Worm (Caenorhabditis elegans) whole organism, L2 larva: ENCODE results near the gene dmsr-1.
"Not testable (repeated sequence)": the region's sequence is repeated elsewhere in the genome, so short reads cannot be mapped to it uniquely, and the experiment has no call there.

Source experiments
- C34F6.9 ChIP-seq: fragments of 150-350 bp; optimal IDR thresholded peaks from 2 replicates; lab custom pipeline; 2014; ENCODE audit warnings: missing biosample characterization, missing genetic modification characterization
- F13H6.1 ChIP-seq: sonication (generic microtip); optimal IDR thresholded peaks from 2 replicates; lab custom pipeline; 2016; ENCODE audit warnings: missing genetic modification characterization, missing compliant biosample characterization
- R02D3.7 ChIP-seq: fragments of 150-350 bp; optimal IDR thresholded peaks from 2 replicates; lab custom pipeline; 2014; ENCODE audit warnings: missing biosample characterization, missing genetic modification characterization
- alr-1 ChIP-seq: fragments of 150-350 bp; optimal IDR thresholded peaks from 2 replicates; lab custom pipeline; 2014; ENCODE audit warnings: missing biosample characterization, missing genetic modification characterization
- aly-2 ChIP-seq: fragments of 150-350 bp; optimal IDR thresholded peaks from 2 replicates; lab custom pipeline; 2014; ENCODE audit warnings: missing biosample characterization, missing genetic modification characterization
- ama-1 ChIP-seq: fragments of 150-350 bp; optimal IDR thresholded peaks from 2 replicates; lab custom pipeline; 2018; ENCODE audit warnings: inconsistent platforms
- blmp-1 ChIP-seq: sonication (generic microtip); optimal IDR thresholded peaks from 2 replicates; lab custom pipeline; 2017; ENCODE audit warnings: missing genetic modification characterization, mild to moderate bottlenecking, missing compliant biosample characterization, antibody characterized with exemption, moderate library complexity; ENCODE audit not compliant: insufficient read depth
- ceh-16 ChIP-seq: fragments of 150-350 bp; optimal IDR thresholded peaks from 2 replicates; lab custom pipeline; 2014; ENCODE audit warnings: missing biosample characterization, missing genetic modification characterization
- ceh-82 ChIP-seq: fragments of 150-350 bp; optimal IDR thresholded peaks from 2 replicates; lab custom pipeline; 2014; ENCODE audit warnings: missing biosample characterization, missing genetic modification characterization
- dmd-4 ChIP-seq: sonication (generic microtip); optimal IDR thresholded peaks from 2 replicates; lab custom pipeline; 2017; ENCODE audit warnings: missing biosample characterization, missing genetic modification characterization
- egl-27 ChIP-seq: sonication (generic microtip); optimal IDR thresholded peaks from 3 replicates; lab custom pipeline; 2017; ENCODE audit warnings: missing biosample characterization, missing genetic modification reagents, missing genetic modification characterization
- elt-1 ChIP-seq: fragments of 150-350 bp; optimal IDR thresholded peaks from 2 replicates; lab custom pipeline; 2014; ENCODE audit warnings: missing biosample characterization, missing genetic modification characterization
- fos-1 ChIP-seq: fragments of 150-350 bp; optimal IDR thresholded peaks from 2 replicates; lab custom pipeline; 2014; ENCODE audit warnings: missing biosample characterization, missing genetic modification characterization
- gmeb-1 ChIP-seq: fragments of 150-350 bp; optimal IDR thresholded peaks from 2 replicates; lab custom pipeline; 2014; ENCODE audit warnings: missing biosample characterization, missing genetic modification characterization
- lin-13 ChIP-seq: fragments of 150-350 bp; optimal IDR thresholded peaks from 2 replicates; lab custom pipeline; 2014; ENCODE audit warnings: missing biosample characterization, missing genetic modification reagents, missing genetic modification characterization
- lin-39 ChIP-seq: fragments of 150-350 bp; optimal IDR thresholded peaks from 2 replicates; lab custom pipeline; 2014; ENCODE audit warnings: missing biosample characterization, missing genetic modification reagents, missing genetic modification characterization
- mbf-1 ChIP-seq: sonication (generic microtip); optimal IDR thresholded peaks from 2 replicates; lab custom pipeline; 2017; ENCODE audit warnings: missing biosample characterization, missing genetic modification characterization
- mdl-1 ChIP-seq, 2 experiments: fragments of 150-350 bp in 1 of 2; sonication (generic microtip) in 1 of 2; optimal IDR thresholded peaks; 2 replicates each; lab custom pipeline; 2017; ENCODE audit warnings: missing biosample characterization in 2 of 2, missing genetic modification characterization in 2 of 2
- nhr-237 ChIP-seq: fragments of 150-350 bp; optimal IDR thresholded peaks from 2 replicates; lab custom pipeline; 2014; ENCODE audit warnings: missing biosample characterization, missing genetic modification characterization
- nhr-6 ChIP-seq: fragments of 150-350 bp; optimal IDR thresholded peaks from 2 replicates; lab custom pipeline; 2014; ENCODE audit warnings: missing biosample characterization, missing genetic modification characterization
- skn-1 ChIP-seq: sonication (generic microtip); optimal IDR thresholded peaks from 2 replicates; lab custom pipeline; 2017; ENCODE audit warnings: missing biosample characterization, missing genetic modification characterization
- sma-3 ChIP-seq: sonication (generic microtip); optimal IDR thresholded peaks from 2 replicates; lab custom pipeline; 2016; ENCODE audit warnings: missing genetic modification reagents, missing genetic modification characterization, missing compliant biosample characterization
- sma-9 ChIP-seq, 2 experiments: fragments of 150-350 bp in 1 of 2; sonication (generic microtip) in 1 of 2; optimal IDR thresholded peaks; 2 replicates each; lab custom pipeline; 2014 to 2016; ENCODE audit warnings: missing genetic modification characterization in 2 of 2, mild to moderate bottlenecking in 1 of 2, missing biosample characterization in 1 of 2, missing compliant biosample characterization in 1 of 2, missing genetic modification reagents in 1 of 2, moderate library complexity in 1 of 2
- unc-55 ChIP-seq: fragments of 150-350 bp; sonication (generic microtip); optimal IDR thresholded peaks from 3 replicates; lab custom pipeline; 2014; ENCODE audit warnings: missing biosample characterization, missing genetic modification reagents, missing genetic modification characterization
- unc-62 ChIP-seq: fragments of 150-350 bp; optimal IDR thresholded peaks from 2 replicates; lab custom pipeline; 2014; ENCODE audit warnings: missing biosample characterization, missing genetic modification reagents, missing genetic modification characterization
- zag-1 ChIP-seq: fragments of 150-350 bp; optimal IDR thresholded peaks from 2 replicates; lab custom pipeline; 2014; ENCODE audit warnings: missing biosample characterization, missing genetic modification characterization
- ztf-4 ChIP-seq: fragments of 150-350 bp; optimal IDR thresholded peaks from 2 replicates; lab custom pipeline; 2014; ENCODE audit warnings: missing biosample characterization, missing genetic modification characterization

dmsr-1 gene

ce11 chrV:11472209-11472608 is 33.6 kb downstream of the dmsr-1 start, which contains the start of the genes nas-20 and nas-21:
TSS of gene nas-20 (minus strand) at chrV:11472309.
TSS of gene nas-21 (plus strand) at chrV:11472564.
- no peak for TF ChIP-seq lin-13 (GFP tag; lab: Kevin White, UChicago)
- no peak for TF ChIP-seq mbf-1 (tag; lab: Kevin White, UChicago)
- no peak for TF ChIP-seq ceh-16 (tag; lab: Kevin White, UChicago)
- no peak for TF ChIP-seq ceh-82 (tag; lab: Kevin White, UChicago)
- no peak for TF ChIP-seq F13H6.1 (tag; lab: Kevin White, UChicago)
- TF ChIP-seq dmd-4, result no peak
- no peak for TF ChIP-seq zag-1 (tag; lab: Kevin White, UChicago)
- TF ChIP-seq fos-1, result no peak
- no peak for TF ChIP-seq gmeb-1
- no peak for TF ChIP-seq unc-62 (GFP tag; lab: Kevin White, UChicago)

ce11 chrV:11474399-11474798 is 35.8 kb downstream of the dmsr-1 start, which contains the start of gene nas-22:
TSS of gene nas-22 (plus strand) at chrV:11474699.
- TF ChIP-seq elt-1 (tag; lab: Kevin White, UChicago) (no peak), mdl-1 (tag; optimal IDR thresholded peaks at IDR 0.05; lab: Kevin White, UChicago) (no peak), sma-3 (GFP tag; lab: Kevin White, UChicago) (no peak), unc-62 (GFP tag; lab: Kevin White, UChicago) (no peak), gmeb-1 (no peak), egl-27 (tag; lab: Kevin White, UChicago) (no peak), fos-1 (no peak), sma-9 (GFP tag; optimal IDR thresholded peaks at IDR 0.05; lab: Kevin White, UChicago) (no peak), sma-9 (tag; optimal IDR thresholded peaks at IDR 0.05; lab: Kevin White, UChicago) (no peak), aly-2 (tag; lab: Kevin White, UChicago) (no peak), alr-1 (tag; lab: Kevin White, UChicago) (no peak)

DNA sequence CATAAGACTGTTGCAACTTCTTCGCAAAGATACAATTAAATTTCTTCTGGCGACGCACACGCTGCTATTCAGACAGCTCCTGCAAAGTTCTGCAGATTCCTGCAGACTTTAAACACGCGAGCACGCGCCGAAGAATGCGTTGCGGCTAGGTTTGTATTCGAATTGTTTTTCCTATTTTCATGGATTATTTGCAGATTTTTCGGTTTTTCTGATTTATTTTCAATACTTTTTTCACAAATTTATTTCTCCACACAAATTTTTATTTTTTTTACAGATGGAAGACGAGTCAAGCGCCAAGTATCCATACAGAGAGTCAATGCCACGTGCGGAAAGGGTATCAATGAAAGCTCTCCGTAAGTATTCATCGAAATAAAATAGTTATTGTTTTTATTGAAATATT is 37.1 kb downstream of the dmsr-1 start, which contains the start of gene T11F9.7:
TSS of gene T11F9.7 (plus strand) at position 301 of the 400 bp plus-strand sequence.
- TF ChIP-seq F13H6.1 (tag; lab: Kevin White, UChicago); C34F6.9; unc-55 (GFP tag; lab: Kevin White, UChicago): not testable (repeated sequence)

ce11 chrV:11479406-11479805 is 40.8 kb downstream of the dmsr-1 start, which contains the start of gene T11F9.22:
TSS of gene T11F9.22 (plus strand) at chrV:11479706.
- TF ChIP-seq sma-9 (GFP tag; optimal IDR thresholded peaks at IDR 0.05; lab: Kevin White, UChicago), result no peak
- no peak for TF ChIP-seq sma-9 (tag; optimal IDR thresholded peaks at IDR 0.05; lab: Kevin White, UChicago)
- no peak for TF ChIP-seq R02D3.7
- TF ChIP-seq lin-39 (tag; lab: Kevin White, UChicago), result no peak

ce11 chrV:11480734-11481133 is 42.2 kb downstream of the dmsr-1 start, which contains the start of gene T11F9.14:
TSS of gene T11F9.14 (minus strand) at chrV:11480834.
- not testable (repeated sequence) for TF ChIP-seq gmeb-1; unc-55 (GFP tag; lab: Kevin White, UChicago); ztf-4 (tag; lab: Kevin White, UChicago)

- not testable (repeated sequence) for TF ChIP-seq blmp-1, ceh-16, nhr-6 (tag; lab: Kevin White, UChicago)
- TF ChIP-seq, all 48 proteins: peak for 0; not testable (repeated sequence) for 48
Measured at ce11 chrV:11483580-11484092, 45.1 kb downstream of the dmsr-1 start, which contains the start of gene col-157. TSS of gene col-157 (plus strand) at chrV:11484042.

- TF ChIP-seq skn-1 (no peak), egl-27 (tag; lab: Kevin White, UChicago) (no peak), nhr-237 (no peak), ama-1 (no peak), ceh-16 (tag; lab: Kevin White, UChicago) (no peak), gmeb-1 (no peak), unc-62 (GFP tag; lab: Kevin White, UChicago) (no peak)
Measured at ce11 chrV:11484404-11484803, 45.8 kb downstream of the dmsr-1 start.
